Fruit fly (Drosophila melanogaster): Measurements from ENCODE around the gene GlyRS.

Gene GlyRS

dm6 chr3L:15103988-15104848 lies 9.3 kb downstream of the GlyRS start:
- TF ChIP-seq CTCF (optimal IDR thresholded peaks at IDR 0.05) (no peak), CG8478 (optimal IDR thresholded peaks at IDR 0.05) (no peak)

dm6 chr3L:15104849-15105555 lies 10.1 kb downstream of the GlyRS start:
- TF ChIP-seq CTCF (optimal IDR thresholded peaks at IDR 0.05) (no peak), CG8478 (optimal IDR thresholded peaks at IDR 0.05) (no peak)

dm6 chr3L:15105566-15106207 lies 10.7 kb downstream of the GlyRS start, which contains the start of gene CG45071:
Gene CG45071 (plus strand): TSS chr3L:15105882.
- TF ChIP-seq CG8478 (optimal IDR thresholded peaks at IDR 0.05) (no peak), CTCF (optimal IDR thresholded peaks at IDR 0.05) (no peak)

DNA sequence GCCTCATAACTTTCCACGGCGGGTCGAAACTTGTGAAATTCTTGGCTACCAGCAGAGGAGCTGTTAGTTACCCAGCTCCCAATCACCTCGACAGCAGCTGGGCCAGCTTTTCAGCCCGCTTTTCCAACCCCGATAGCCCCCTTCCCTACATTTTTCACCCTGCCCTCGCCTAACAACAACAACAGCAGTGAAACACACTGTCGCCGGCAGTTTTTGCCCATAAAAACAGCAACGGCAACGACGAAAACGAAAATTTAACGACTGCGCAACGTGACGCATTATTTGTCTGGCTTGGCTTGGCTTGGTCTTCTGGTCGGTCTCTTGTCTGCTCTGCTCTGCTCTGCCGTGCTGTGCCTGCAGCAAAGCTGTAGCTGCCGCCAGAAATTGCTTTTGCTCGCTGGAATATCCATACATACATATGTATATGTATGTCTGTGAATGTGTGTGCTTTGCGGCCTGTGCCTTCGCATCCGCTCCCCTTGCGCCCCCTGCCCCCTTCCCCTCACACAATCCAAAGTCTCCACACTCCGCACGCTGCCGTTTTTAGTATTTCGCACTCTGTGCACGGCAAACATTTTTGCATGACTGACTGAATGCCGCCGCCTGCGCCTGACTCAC lies 12.3 kb downstream of the GlyRS start:
- no peak for TF ChIP-seq CTCF (optimal IDR thresholded peaks at IDR 0.05)
- TF ChIP-seq CG8478 (optimal IDR thresholded peaks at IDR 0.05), result no peak

dm6 chr3L:15107776-15108379 lies 12.9 kb downstream of the GlyRS start:
- TF ChIP-seq CTCF (optimal IDR thresholded peaks at IDR 0.05), result no peak
- no peak for TF ChIP-seq CG8478 (optimal IDR thresholded peaks at IDR 0.05)

- TF ChIP-seq CG8478 (optimal IDR thresholded peaks at IDR 0.05) (no peak), CTCF (optimal IDR thresholded peaks at IDR 0.05) (no peak)
Measured at dm6 chr3L:15108524-15108923, 13.6 kb downstream of the GlyRS start.

DNA sequence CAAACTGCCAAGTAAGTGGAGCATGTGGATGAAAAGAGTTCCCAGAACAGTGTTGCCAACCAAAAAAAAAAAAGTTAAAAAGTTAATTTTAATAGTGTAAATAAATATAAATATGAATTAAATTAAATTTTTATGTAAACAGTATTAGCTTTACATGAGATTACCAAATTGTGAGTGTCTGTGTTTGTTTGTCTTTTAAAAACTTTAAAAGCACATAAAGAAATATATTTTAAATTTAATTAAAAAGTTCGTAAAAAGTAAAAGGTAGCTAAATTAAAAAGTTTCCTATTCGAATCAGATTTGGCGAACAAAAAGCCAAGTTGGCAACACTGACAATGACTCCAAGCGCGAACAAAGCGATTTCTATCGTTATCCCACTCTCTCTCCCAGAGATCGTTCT lies 14.0 kb downstream of the GlyRS start:
- TF ChIP-seq CTCF (optimal IDR thresholded peaks at IDR 0.05) (no peak), CG8478 (optimal IDR thresholded peaks at IDR 0.05) (no peak)

DNA sequence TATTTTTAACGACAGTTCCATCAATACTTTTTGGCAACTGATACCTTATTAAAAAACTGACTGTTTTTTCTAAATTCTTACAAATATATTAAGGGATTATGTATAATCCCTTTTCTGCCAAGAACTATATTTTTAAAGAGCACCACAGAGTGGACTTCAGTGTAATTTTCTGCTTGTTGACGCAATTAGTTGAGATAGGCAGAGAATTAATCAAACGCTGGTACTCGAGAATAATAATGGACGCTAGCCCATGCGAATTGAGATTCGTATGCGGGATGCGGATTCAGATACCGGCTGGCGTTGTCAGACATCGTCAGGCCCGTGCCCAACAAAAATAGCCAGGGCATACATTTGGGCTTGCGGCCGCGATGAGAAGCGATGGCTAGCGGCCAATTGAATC lies 18.3 kb downstream of the GlyRS start, which contains the start of gene CG13458:
Gene CG13458, plus strand, starts transcription at position 301 of the 400 bp plus-strand sequence.
- no peak for TF ChIP-seq CG8478 (optimal IDR thresholded peaks at IDR 0.05)
- no peak for TF ChIP-seq CTCF (optimal IDR thresholded peaks at IDR 0.05)

- TF ChIP-seq CG8478 (optimal IDR thresholded peaks at IDR 0.05), result no peak
- no peak for TF ChIP-seq CTCF (optimal IDR thresholded peaks at IDR 0.05)
Measured at dm6 chr3L:15116536-15116935, 21.6 kb downstream of the GlyRS start, which contains the start of gene Cep135. Gene Cep135 (plus strand): TSS chr3L:15116737.

- TF ChIP-seq CTCF (optimal IDR thresholded peaks at IDR 0.05) (no peak), CG8478 (optimal IDR thresholded peaks at IDR 0.05) (no peak)
Measured at dm6 chr3L:15121272-15121671, 26.3 kb downstream of the GlyRS start, which contains the start of gene CG32847. Gene CG32847 (plus strand): TSS chr3L:15121572.

- TF ChIP-seq CG8478 (optimal IDR thresholded peaks at IDR 0.05), result no peak
- TF ChIP-seq CTCF (optimal IDR thresholded peaks at IDR 0.05), result no peak
Measured at dm6 chr3L:15123736-15124135, 28.8 kb downstream of the GlyRS start.

dm6 chr3L:15125077-15125652 lies 30.2 kb downstream of the GlyRS start, which contains the start of gene CG16959:
Gene CG16959 (minus strand): TSS chr3L:15125321.
- TF ChIP-seq CTCF (optimal IDR thresholded peaks at IDR 0.05), result no peak
- no peak for TF ChIP-seq CG8478 (optimal IDR thresholded peaks at IDR 0.05)

DNA sequence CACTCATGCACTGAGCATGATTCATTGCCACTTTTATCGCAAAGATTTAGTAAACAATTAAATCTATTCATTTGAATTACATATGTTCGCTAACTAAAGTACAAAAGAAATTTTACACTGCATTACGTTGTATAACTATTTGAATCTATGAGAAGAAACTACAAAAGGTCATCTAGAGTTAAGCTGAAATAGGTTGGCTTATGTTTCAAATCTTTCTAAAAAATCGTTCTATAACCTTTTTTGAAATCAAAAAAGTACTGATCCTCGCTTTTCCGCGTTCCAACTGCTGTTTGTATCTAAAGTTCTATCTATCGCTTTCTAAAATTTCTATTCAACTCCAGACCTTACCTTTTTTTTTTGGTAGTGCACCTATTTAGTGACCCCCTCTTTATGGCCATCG lies 30.8 kb downstream of the GlyRS start:
- TF ChIP-seq CTCF (optimal IDR thresholded peaks at IDR 0.05) (no peak), CG8478 (optimal IDR thresholded peaks at IDR 0.05) (no peak)

- TF ChIP-seq CTCF (optimal IDR thresholded peaks at IDR 0.05) (no peak), CG8478 (optimal IDR thresholded peaks at IDR 0.05) (no peak)
Measured at dm6 chr3L:15131278-15131677, 36.3 kb downstream of the GlyRS start, which contains the start of gene CG13457. Gene CG13457 (minus strand): TSS chr3L:15131378.
